Worm (Caenorhabditis elegans): ENCODE results near the gene tbc-7.

- TF ChIP-seq ref-2 (tag; optimal IDR thresholded peaks at IDR 0.05) (no peak), ceh-31 (tag; optimal IDR thresholded peaks at IDR 0.05) (no peak), nhr-11 (tag; optimal IDR thresholded peaks at IDR 0.05) (no peak), ama-1 (optimal IDR thresholded peaks at IDR 0.05) (no peak), ceh-14 (tag; optimal IDR thresholded peaks at IDR 0.05) (no peak), ahr-1 (tag; optimal IDR thresholded peaks at IDR 0.05) (no peak), odd-2 (tag; optimal IDR thresholded peaks at IDR 0.05) (no peak), pha-4 (tag; optimal IDR thresholded peaks at IDR 0.05) (no peak), ceh-6 (GFP tag; optimal IDR thresholded peaks at IDR 0.05) (no peak), npax-4 (tag; optimal IDR thresholded peaks at IDR 0.05) (no peak), eyg-1 (tag; optimal IDR thresholded peaks at IDR 0.05) (no peak), fax-1 (tag; optimal IDR thresholded peaks at IDR 0.05) (no peak), ceh-34 (tag; optimal IDR thresholded peaks at IDR 0.05) (no peak)
Measured at ce11 chrX:5098935-5099334, 35.1 kb upstream of the tbc-7 start.
